Worm (Caenorhabditis elegans) whole organism, L1 larva: ENCODE results near the gene W03F8.4.

Experiments
- C04F5.9 ChIP-seq: sonication (generic microtip); optimal IDR thresholded peaks from 2 replicates; lab custom pipeline; 2016; ENCODE audit warnings: missing genetic modification characterization, missing compliant biosample characterization
- C16A3.4 ChIP-seq: fragments of 150-350 bp; optimal IDR thresholded peaks from 2 replicates; lab custom pipeline; 2014; ENCODE audit warnings: missing biosample characterization, missing genetic modification characterization
- F16B12.6 ChIP-seq: fragments of 150-350 bp; optimal IDR thresholded peaks from 2 replicates; lab custom pipeline; 2014; ENCODE audit warnings: missing biosample characterization, missing genetic modification characterization
- Y116A8C.19 ChIP-seq: sonication (generic microtip); optimal IDR thresholded peaks from 2 replicates; lab custom pipeline; 2016; ENCODE audit warnings: missing compliant biosample characterization, missing genetic modification characterization, borderline replicate concordance
- aha-1 ChIP-seq: fragments of 150-350 bp; optimal IDR thresholded peaks from 2 replicates; lab custom pipeline; 2014; ENCODE audit warnings: missing biosample characterization, missing genetic modification characterization
- ama-1 ChIP-seq: fragments of 150-350 bp; optimal IDR thresholded peaks from 2 replicates; lab custom pipeline; 2014
- ceh-63 ChIP-seq: fragments of 200-800 bp; sonication (Bioruptor generic); optimal IDR thresholded peaks from 2 replicates; lab custom pipeline; 2018; ENCODE audit warnings: mild to moderate bottlenecking, missing genetic modification characterization, missing compliant biosample characterization
- ceh-8 ChIP-seq: fragments of 200-800 bp; sonication (Bioruptor generic); optimal IDR thresholded peaks from 2 replicates; lab custom pipeline; 2018; ENCODE audit warnings: mild to moderate bottlenecking, missing genetic modification characterization, moderate library complexity, missing compliant biosample characterization
- ceh-82 ChIP-seq, 3 experiments: fragments of 150-350 bp in 1 of 3; sonication (generic microtip) in 2 of 3; optimal IDR thresholded peaks; 2 replicates each; lab custom pipeline; 2014 to 2017; ENCODE audit warnings: missing biosample characterization in 3 of 3, missing genetic modification characterization in 3 of 3
- ceh-88 ChIP-seq: fragments of 200-800 bp; sonication (Bioruptor generic); IDR thresholded peaks from 2 replicates; pipeline ENCODE4 v1.3.6; 2022; ENCODE audit warnings: missing genetic modification characterization, missing compliant biosample characterization
- ces-1 ChIP-seq: fragments of 150-350 bp; optimal IDR thresholded peaks from 2 replicates; lab custom pipeline; 2014; ENCODE audit warnings: missing biosample characterization, missing genetic modification reagents, missing genetic modification characterization
- dpl-1 ChIP-seq, 3 experiments: fragments of 150-350 bp in 2 of 3; sonication (generic microtip) in 1 of 3; optimal IDR thresholded peaks; 2 replicates each; lab custom pipeline; 2014 to 2017; ENCODE audit warnings: missing biosample characterization in 3 of 3, missing genetic modification characterization in 3 of 3, missing genetic modification reagents in 3 of 3
- efl-1 ChIP-seq, 4 experiments: fragments of 150-350 bp; optimal IDR thresholded peaks in 3 of 4; peaks in 1 of 4; 1 replicate in 1 of 4; 2 replicates in 3 of 4; lab custom pipeline; 2014; ENCODE audit warnings: missing biosample characterization in 2 of 4, missing genetic modification characterization in 2 of 4, missing genetic modification reagents in 2 of 4
- efl-3 ChIP-seq: fragments of 200-800 bp; sonication (Bioruptor generic); optimal IDR thresholded peaks from 2 replicates; lab custom pipeline; 2018; ENCODE audit warnings: mild to moderate bottlenecking, missing genetic modification characterization, missing compliant biosample characterization
- egl-13 ChIP-seq: sonication (generic microtip); optimal IDR thresholded peaks from 2 replicates; lab custom pipeline; 2016; ENCODE audit warnings: missing genotype, missing genetic modification reagents, missing genetic modification characterization, missing compliant biosample characterization
- elt-2 ChIP-seq: sonication (generic microtip); optimal IDR thresholded peaks from 2 replicates; lab custom pipeline; 2016; ENCODE audit warnings: missing genetic modification characterization, mild to moderate bottlenecking, inconsistent platforms, missing compliant biosample characterization, missing genetic modification reagents
- elt-3 ChIP-seq, 6 experiments: fragments of 150-350 bp in 1 of 6; sonication (generic microtip); optimal IDR thresholded peaks; 2 replicates each; lab custom pipeline; 2017 to 2018; ENCODE audit warnings: missing biosample characterization in 6 of 6, missing genetic modification characterization in 6 of 6, inconsistent platforms in 1 of 6
- ets-5 ChIP-seq: fragments of 200-800 bp; sonication (Bioruptor generic); IDR thresholded peaks from 2 replicates; pipeline ENCODE4 v1.3.6; 2022; ENCODE audit warnings: missing genetic modification characterization, missing compliant biosample characterization
- fkh-10 ChIP-seq: sonication (generic microtip); optimal IDR thresholded peaks from 2 replicates; lab custom pipeline; 2017; ENCODE audit warnings: missing biosample characterization, missing genetic modification reagents, missing genetic modification characterization
- fkh-8 ChIP-seq: sonication (generic microtip); optimal IDR thresholded peaks from 2 replicates; lab custom pipeline; 2016; ENCODE audit warnings: mild to moderate bottlenecking, missing genetic modification characterization, missing compliant biosample characterization
- hlh-4 ChIP-seq: sonication (generic microtip); optimal IDR thresholded peaks from 2 replicates; lab custom pipeline; 2016; ENCODE audit warnings: mild to moderate bottlenecking, missing genetic modification characterization, missing compliant biosample characterization
- hpl-2 ChIP-seq: fragments of 150-350 bp; optimal IDR thresholded peaks from 2 replicates; lab custom pipeline; 2014; ENCODE audit warnings: missing biosample characterization, missing genetic modification reagents, missing genetic modification characterization
- irx-1 ChIP-seq: sonication (generic microtip); optimal IDR thresholded peaks from 2 replicates; lab custom pipeline; 2016; ENCODE audit warnings: missing genetic modification characterization, missing compliant biosample characterization
- jun-1 ChIP-seq: fragments of 150-350 bp; optimal IDR thresholded peaks from 2 replicates; lab custom pipeline; 2014; ENCODE audit warnings: missing biosample characterization, missing genetic modification reagents, missing genetic modification characterization
- lin-14 ChIP-seq: fragments of 200-800 bp; sonication (Bioruptor generic); optimal IDR thresholded peaks from 2 replicates; lab custom pipeline; 2018; ENCODE audit warnings: mild to moderate bottlenecking, missing genetic modification characterization, moderate library complexity, missing compliant biosample characterization
- lin-39 ChIP-seq: fragments of 150-350 bp; optimal IDR thresholded peaks from 2 replicates; lab custom pipeline; 2014; ENCODE audit warnings: missing biosample characterization, missing genetic modification reagents, missing genetic modification characterization
- lir-3 ChIP-seq: sonication (generic microtip); optimal IDR thresholded peaks from 2 replicates; lab custom pipeline; 2016; ENCODE audit warnings: mild to moderate bottlenecking, missing genetic modification characterization, moderate library complexity, missing compliant biosample characterization; ENCODE audit not compliant: poor library complexity
- mdl-1 ChIP-seq, 2 experiments: fragments of 150-350 bp; optimal IDR thresholded peaks; 2 replicates each; lab custom pipeline; 2014 to 2017; ENCODE audit warnings: missing biosample characterization in 2 of 2, missing genetic modification characterization in 2 of 2, inconsistent platforms in 1 of 2
- mep-1 ChIP-seq: fragments of 150-350 bp; optimal IDR thresholded peaks from 2 replicates; lab custom pipeline; 2014; ENCODE audit warnings: missing biosample characterization, missing genetic modification characterization
- nhr-11 ChIP-seq: fragments of 150-350 bp; optimal IDR thresholded peaks from 2 replicates; lab custom pipeline; 2014; ENCODE audit warnings: missing biosample characterization, missing genetic modification characterization
- nhr-12 ChIP-seq: sonication (generic microtip); optimal IDR thresholded peaks from 2 replicates; lab custom pipeline; 2017; ENCODE audit warnings: missing biosample characterization, missing genetic modification characterization
- nhr-20 ChIP-seq: sonication (generic microtip); optimal IDR thresholded peaks from 2 replicates; lab custom pipeline; 2016; ENCODE audit warnings: mild to moderate bottlenecking, missing genetic modification characterization, missing compliant biosample characterization
- nhr-71 ChIP-seq: sonication (generic microtip); optimal IDR thresholded peaks from 2 replicates; lab custom pipeline; 2016; ENCODE audit warnings: mild to moderate bottlenecking, missing genetic modification characterization, moderate library complexity, missing compliant biosample characterization
- nhr-76 ChIP-seq: sonication (generic microtip); optimal IDR thresholded peaks from 2 replicates; lab custom pipeline; 2017; ENCODE audit warnings: missing biosample characterization, missing genetic modification characterization
- nhr-77 ChIP-seq: fragments of 150-350 bp; optimal IDR thresholded peaks from 2 replicates; lab custom pipeline; 2014; ENCODE audit warnings: missing biosample characterization, missing genetic modification characterization
- nhr-84 ChIP-seq: sonication (generic microtip); optimal IDR thresholded peaks from 2 replicates; lab custom pipeline; 2017; ENCODE audit warnings: missing biosample characterization, missing genetic modification characterization
- nhr-85 ChIP-seq: sonication (generic microtip); peaks from one replicate; lab custom pipeline; 2016; ENCODE audit warnings: missing genetic modification characterization, inconsistent platforms, missing compliant biosample characterization
- nhr-90 ChIP-seq: sonication (generic microtip); optimal IDR thresholded peaks from 2 replicates; lab custom pipeline; 2016; ENCODE audit warnings: mild to moderate bottlenecking, missing genetic modification characterization, missing compliant biosample characterization; ENCODE audit not compliant: poor library complexity
- pax-3 ChIP-seq: fragments of 200-800 bp; sonication (Bioruptor generic); optimal IDR thresholded peaks from 2 replicates; lab custom pipeline; 2018; ENCODE audit warnings: mild to moderate bottlenecking, missing genetic modification characterization, moderate library complexity, missing compliant biosample characterization
- pqm-1 ChIP-seq: sonication (generic microtip); optimal IDR thresholded peaks from 3 replicates; lab custom pipeline; 2017; ENCODE audit warnings: missing biosample characterization, missing genetic modification characterization
- skn-1 ChIP-seq: fragments of 150-350 bp; optimal IDR thresholded peaks from 2 replicates; lab custom pipeline; 2014; ENCODE audit warnings: missing biosample characterization, missing genetic modification characterization
- snpc-4 ChIP-seq: fragments of 150-350 bp; optimal IDR thresholded peaks from 2 replicates; lab custom pipeline; 2014; ENCODE audit warnings: missing biosample characterization, missing genetic modification characterization
- sox-4 ChIP-seq: sonication (generic microtip); optimal IDR thresholded peaks from 2 replicates; lab custom pipeline; 2016; ENCODE audit warnings: missing genetic modification characterization, missing compliant biosample characterization
- sptf-1 ChIP-seq: fragments of 150-350 bp; optimal IDR thresholded peaks from 2 replicates; lab custom pipeline; 2014; ENCODE audit warnings: missing biosample characterization, missing genetic modification characterization
- swsn-7 ChIP-seq: sonication (generic microtip); optimal IDR thresholded peaks from 2 replicates; lab custom pipeline; 2016; ENCODE audit warnings: missing genetic modification characterization, missing compliant biosample characterization
- tbx-2 ChIP-seq: sonication (generic microtip); optimal IDR thresholded peaks from 2 replicates; lab custom pipeline; 2016; ENCODE audit warnings: missing genetic modification characterization, missing compliant biosample characterization
- tlp-1 ChIP-seq: fragments of 150-350 bp; optimal IDR thresholded peaks from 2 replicates; lab custom pipeline; 2014; ENCODE audit warnings: missing biosample characterization, missing genetic modification characterization
- unc-130 ChIP-seq: fragments of 150-350 bp; optimal IDR thresholded peaks from 2 replicates; lab custom pipeline; 2017; ENCODE audit warnings: missing biosample characterization, missing genetic modification characterization, inconsistent platforms
- unc-30 ChIP-seq: sonication (generic microtip); optimal IDR thresholded peaks from 2 replicates; lab custom pipeline; 2017; ENCODE audit warnings: missing biosample characterization, missing genetic modification characterization
- unc-62 ChIP-seq: fragments of 150-350 bp; optimal IDR thresholded peaks from 2 replicates; lab custom pipeline; 2014; ENCODE audit warnings: missing biosample characterization, missing genetic modification reagents, missing genetic modification characterization
- unc-86 ChIP-seq: sonication (generic microtip); optimal IDR thresholded peaks from 2 replicates; lab custom pipeline; 2016; ENCODE audit warnings: missing genetic modification characterization, missing compliant biosample characterization
- unc-98 ChIP-seq: fragments of 200-800 bp; sonication (Bioruptor generic); IDR thresholded peaks from 2 replicates; pipeline ENCODE4 v1.3.6; 2022; ENCODE audit warnings: missing genetic modification characterization, missing compliant biosample characterization
- zag-1 ChIP-seq: fragments of 150-350 bp; optimal IDR thresholded peaks from 2 replicates; lab custom pipeline; 2014; ENCODE audit warnings: missing biosample characterization, missing genetic modification characterization

W03F8.4 gene

DNA sequence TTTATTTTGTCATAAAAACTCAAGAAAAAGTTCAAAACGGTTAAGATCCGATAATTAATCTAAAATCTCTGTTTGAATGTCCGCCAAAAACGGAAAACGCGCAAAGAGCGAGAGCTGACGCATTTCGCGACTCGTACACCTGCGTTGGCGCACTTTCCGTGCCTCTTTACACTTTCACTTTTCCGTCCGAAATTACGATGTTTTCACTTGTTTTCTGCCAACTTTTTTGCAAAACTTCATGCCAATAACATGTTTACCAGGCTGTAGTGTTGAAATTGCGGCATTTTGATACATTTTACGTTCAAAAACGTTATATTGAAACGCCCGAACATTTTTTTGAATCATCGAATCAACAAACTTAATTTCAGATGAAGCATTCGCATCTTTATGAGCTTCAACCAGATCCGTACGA lies at the start of gene W03F8.4:
TSS of gene W03F8.4 (plus strand) at position 369 of the 412 bp plus-strand sequence.
- TF ChIP-seq unc-62 (GFP tag; lab: Kevin White, UChicago) (peak; percentile 58), efl-3 (peak; percentile 78), F16B12.6 (tag; lab: Kevin White, UChicago) (peak; percentile 75), efl-1 (optimal IDR thresholded peaks at IDR 0.05; lab: Kevin White, UChicago) (peak; percentile 96 to 100), efl-1 (GFP tag; optimal IDR thresholded peaks at IDR 0.05 in 1 of 2; lab: Kevin White, UChicago) (peak; percentile 99 to 100), nhr-90 (tag; lab: Kevin White, UChicago) (peak; percentile 98), hlh-4 (tag; lab: Kevin White, UChicago) (no peak), ets-5 (no peak), nhr-76 (tag; lab: Kevin White, UChicago) (no peak), lin-39 (tag; lab: Kevin White, UChicago) (peak; percentile 96), fkh-8 (tag; lab: Kevin White, UChicago) (peak; percentile 83), elt-3 (tag; optimal IDR thresholded peaks at IDR 0.05; lab: Kevin White, UChicago) (peak in 4 of 6 experiments; percentile 32 to 95 (median 88)), snpc-4 (tag; lab: Kevin White, UChicago) (peak; percentile 90), unc-98 (GFP tag; lab: Robert Waterston, UW) (peak; percentile 17; the same call in 1 of the 2 replicates), fkh-10 (GFP tag; lab: Kevin White, UChicago) (peak; percentile 67), unc-30 (tag; lab: Kevin White, UChicago) (no peak), pax-3 (tag; lab: Kevin White, UChicago) (peak; percentile 84), lir-3 (tag; lab: Kevin White, UChicago) (peak; percentile 84), irx-1 (tag; lab: Kevin White, UChicago) (peak; percentile 93), swsn-7 (tag; lab: Kevin White, UChicago) (peak; percentile 96), jun-1 (peak; percentile 92), tbx-2 (tag; lab: Kevin White, UChicago) (peak; percentile 97), ama-1 (lab: Kevin White, UChicago) (no peak), lin-14 (peak; percentile 95), nhr-85 (tag; lab: Kevin White, UChicago) (peak; percentile 99), pqm-1 (tag; lab: Kevin White, UChicago) (no peak), unc-86 (tag; lab: Kevin White, UChicago) (peak; percentile 91), ceh-63 (no peak), sptf-1 (no peak), aha-1 (tag; lab: Kevin White, UChicago) (peak; percentile 68), skn-1 (peak; percentile 85), mdl-1 (tag; optimal IDR thresholded peaks at IDR 0.05; lab: Kevin White, UChicago) (peak in 1 of 2 experiments; percentile 82), C04F5.9 (tag; lab: Kevin White, UChicago) (peak; percentile 85), nhr-71 (tag; lab: Kevin White, UChicago) (peak; percentile 98), unc-130 (peak; percentile 96), sox-4 (tag; lab: Kevin White, UChicago) (peak; percentile 87), zag-1 (no peak), nhr-20 (tag; lab: Kevin White, UChicago) (peak; percentile 96), hpl-2 (GFP tag; lab: Kevin White, UChicago) (peak; percentile 54), nhr-11 (tag; lab: Kevin White, UChicago) (peak; percentile 89), mep-1 (peak; percentile 98), ceh-82 (tag; optimal IDR thresholded peaks at IDR 0.05; lab: Kevin White, UChicago) (peak; percentile 92 to 96 (median 95)), C16A3.4 (tag; lab: Kevin White, UChicago) (peak; percentile 96), ceh-88 (GFP tag; lab: Robert Waterston, UW) (peak; percentile 93), nhr-77 (tag; lab: Kevin White, UChicago) (peak; percentile 88), nhr-12 (tag; lab: Kevin White, UChicago) (no peak), nhr-84 (peak; percentile 10), tlp-1 (tag; lab: Kevin White, UChicago) (no peak), elt-2 (tag; lab: Kevin White, UChicago) (peak; percentile 82), egl-13 (tag; lab: Kevin White, UChicago) (peak; percentile 93), ces-1 (GFP tag; lab: Kevin White, UChicago) (no peak), ceh-8 (GFP tag; lab: Kevin White, UChicago) (peak; percentile 95), Y116A8C.19 (tag; lab: Kevin White, UChicago) (peak; percentile 37), dpl-1 (GFP tag; optimal IDR thresholded peaks at IDR 0.05; lab: Kevin White, UChicago) (peak; percentile 99)
